Fruit fly (Drosophila melanogaster) S2 (cell line): Measurements from ENCODE around the gene Nct.

Experiments
- CG8478 ChIP-seq: fragments of >200 bp; optimal IDR thresholded peaks from 2 replicates; lab custom pipeline; 2018
- CTCF ChIP-seq, 2 experiments: fragments of >200 bp; optimal IDR thresholded peaks; 2 replicates each; lab custom pipeline; 2018

dm6 chr3R:24888418-24888817 lies 37.0 kb downstream of the Nct start:
- TF ChIP-seq CTCF (optimal IDR thresholded peaks at IDR 0.05; lab: Kevin White, UChicago) (no peak), CG8478 (lab: Kevin White, UChicago) (no peak)
